Worm (Caenorhabditis elegans): Measurements from ENCODE around the gene F10G7.5.
A peak's percentile ranks its signal among the peaks of the same experiment; 100 is the strongest.

The F10G7.5 gene

DNA sequence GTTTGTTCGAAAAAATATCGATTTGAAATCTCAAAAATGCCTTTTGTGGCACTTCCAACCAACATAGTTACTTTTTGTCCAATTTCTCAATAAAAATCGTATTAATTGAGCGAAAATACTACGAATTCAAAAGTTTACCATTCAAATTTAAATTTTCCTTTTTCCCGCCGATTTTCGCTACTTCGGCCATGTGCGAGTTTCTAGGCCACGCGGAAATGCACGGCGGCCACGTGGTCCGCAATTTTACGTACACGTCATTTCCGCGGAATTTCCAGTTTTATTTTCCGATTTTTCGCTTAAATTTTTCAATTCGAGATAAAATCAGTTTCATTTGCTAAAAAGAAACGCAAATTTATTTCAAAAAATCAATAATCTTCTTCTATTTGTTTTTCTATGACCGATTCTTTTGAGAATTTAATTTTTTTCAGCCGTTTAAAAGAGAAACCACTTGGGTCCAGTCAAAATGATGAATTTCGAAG is 46.8 kb downstream of the F10G7.5 start, which contains the start of gene eas-1:
Gene eas-1, plus strand, starts transcription at position 429 of the 479 bp plus-strand sequence.
- TF ChIP-seq ama-1 (optimal IDR thresholded peaks at IDR 0.05), result no peak
- no peak for TF ChIP-seq odd-2 (tag; optimal IDR thresholded peaks at IDR 0.05)
- TF ChIP-seq K09A11.1 (tag; optimal IDR thresholded peaks at IDR 0.05; ENCODE audit: insufficient read depth), result no peak
- peak; percentile 86 for TF ChIP-seq ets-4 (tag; optimal IDR thresholded peaks at IDR 0.05)
- TF ChIP-seq ttx-3 (tag; optimal IDR thresholded peaks at IDR 0.05), result peak; percentile 9
- TF ChIP-seq F13H6.1 (tag; optimal IDR thresholded peaks at IDR 0.05), result peak; percentile 54
- TF ChIP-seq dmd-4 (tag; optimal IDR thresholded peaks at IDR 0.05; ENCODE audit: borderline replicate concordance), result no peak
- TF ChIP-seq pqm-1 (tag; optimal IDR thresholded peaks at IDR 0.05), result peak; percentile 46
- no peak for TF ChIP-seq fkh-10 (GFP tag; optimal IDR thresholded peaks at IDR 0.05)
- peak; percentile 48 for TF ChIP-seq nfya-1 (tag; optimal IDR thresholded peaks at IDR 0.05)
- peak; percentile 34 for TF ChIP-seq fkh-6 (tag; optimal IDR thresholded peaks at IDR 0.05)
- peak; percentile 30 for TF ChIP-seq unc-55 (GFP tag; optimal IDR thresholded peaks at IDR 0.05)
- TF ChIP-seq ceh-48 (tag; optimal IDR thresholded peaks at IDR 0.05), result no peak
- TF ChIP-seq gmeb-2 (tag; optimal IDR thresholded peaks at IDR 0.05), result no peak
- TF ChIP-seq nhr-232 (tag; optimal IDR thresholded peaks at IDR 0.05), result no peak
- no peak for TF ChIP-seq ceh-24 (tag; optimal IDR thresholded peaks at IDR 0.05)
- TF ChIP-seq mec-3 (tag; optimal IDR thresholded peaks at IDR 0.05; ENCODE audit: borderline replicate concordance), result peak; percentile 77
- TF ChIP-seq T23F11.4 (GFP tag; optimal IDR thresholded peaks at IDR 0.05), result no peak
- peak; percentile 92 for TF ChIP-seq elt-2 (tag; optimal IDR thresholded peaks at IDR 0.05)
- TF ChIP-seq tbx-7 (tag; optimal IDR thresholded peaks at IDR 0.05), result peak; percentile 93
- no peak for TF ChIP-seq ceh-22 (tag; optimal IDR thresholded peaks at IDR 0.05)
- no peak for TF ChIP-seq pat-9 (tag; optimal IDR thresholded peaks at IDR 0.05)
- TF ChIP-seq unc-3 (GFP tag; conservative IDR thresholded peaks at IDR 0.05), result no peak
- TF ChIP-seq unc-3 (tag; optimal IDR thresholded peaks at IDR 0.05), result peak; percentile 21
- no peak for TF ChIP-seq pha-2 (tag; optimal IDR thresholded peaks at IDR 0.05)
- no peak for TF ChIP-seq elt-4 (tag; optimal IDR thresholded peaks at IDR 0.05)
- TF ChIP-seq lim-6 (tag; optimal IDR thresholded peaks at IDR 0.05), result peak; percentile 59
- TF ChIP-seq che-1 (tag; optimal IDR thresholded peaks at IDR 0.05), result no peak
- no peak for TF ChIP-seq nhr-11 (tag; optimal IDR thresholded peaks at IDR 0.05)
- peak; percentile 8 for TF ChIP-seq pax-1 (tag; optimal IDR thresholded peaks at IDR 0.05)
- TF ChIP-seq sox-2 (GFP tag; IDR thresholded peaks at IDR 0.05), result no peak
- peak; percentile 50 for TF ChIP-seq unc-42 (tag; optimal IDR thresholded peaks at IDR 0.05)
- no peak for TF ChIP-seq K02D7.2 (tag; optimal IDR thresholded peaks at IDR 0.05)
- TF ChIP-seq ztf-16 (tag; optimal IDR thresholded peaks at IDR 0.05), result no peak
- no peak for TF ChIP-seq pha-4 (tag; optimal IDR thresholded peaks at IDR 0.05)
- peak; percentile 89 for TF ChIP-seq ceh-2 (tag; optimal IDR thresholded peaks at IDR 0.05)
- TF ChIP-seq ref-2 (tag; optimal IDR thresholded peaks at IDR 0.05), result peak; percentile 86
- TF ChIP-seq eyg-1 (tag; optimal IDR thresholded peaks at IDR 0.05), result peak; percentile 64
- no peak for TF ChIP-seq sox-4 (tag; optimal IDR thresholded peaks at IDR 0.05)
- no peak for TF ChIP-seq fax-1 (tag; optimal IDR thresholded peaks at IDR 0.05)
- peak; percentile 88 for TF ChIP-seq hlh-8 (tag; optimal IDR thresholded peaks at IDR 0.05)
- peak; percentile 13 for TF ChIP-seq hlh-15 (tag; optimal IDR thresholded peaks at IDR 0.05)
- TF ChIP-seq pros-1 (tag; optimal IDR thresholded peaks at IDR 0.05), result no peak
- TF ChIP-seq ahr-1 (tag; optimal IDR thresholded peaks at IDR 0.05), result no peak
- TF ChIP-seq ceh-34 (tag; optimal IDR thresholded peaks at IDR 0.05), result peak; percentile 24
- TF ChIP-seq unc-86 (tag; optimal IDR thresholded peaks at IDR 0.05), result peak; percentile 5
- TF ChIP-seq tbx-2 (tag; optimal IDR thresholded peaks at IDR 0.05), result peak; percentile 89
- peak; percentile 1 for TF ChIP-seq sdc-2 (tag; optimal IDR thresholded peaks at IDR 0.05)
- TF ChIP-seq hlh-6 (tag; optimal IDR thresholded peaks at IDR 0.05), result no peak
- peak; percentile 98 for TF ChIP-seq C08G9.2 (tag; optimal IDR thresholded peaks at IDR 0.05)
- TF ChIP-seq madf-2 (tag; optimal IDR thresholded peaks at IDR 0.05), result peak; percentile 19
- no peak for TF ChIP-seq dve-1 (tag; optimal IDR thresholded peaks at IDR 0.05)
- TF ChIP-seq ceh-45 (GFP tag; IDR thresholded peaks at IDR 0.05), result no peak
- TF ChIP-seq ceh-14 (tag; optimal IDR thresholded peaks at IDR 0.05), result peak; percentile 65
